Fruit fly (Drosophila melanogaster) whole organism, wandering third instar larva: ENCODE data around the gene Sh3beta.
A peak's percentile ranks its signal among the peaks of the same experiment; 100 is the strongest.

ENCODE experiments used
- Abd-B ChIP-seq: fragments of >200 bp; optimal IDR thresholded peaks from 2 replicates; lab custom pipeline; 2017; ENCODE audit warnings: missing biosample characterization, missing genetic modification characterization
- CG32264 ChIP-seq: fragments of 200-800 bp; sonication (Bioruptor generic); optimal IDR thresholded peaks from 2 replicates; lab custom pipeline; 2016; ENCODE audit warnings: missing biosample characterization, missing genetic modification characterization
- CG9705 ChIP-seq: fragments of 200-800 bp; sonication (Bioruptor generic); optimal IDR thresholded peaks from 2 replicates; lab custom pipeline; 2018; ENCODE audit warnings: missing biosample characterization, mild to moderate bottlenecking, missing genetic modification characterization
- CrebA ChIP-seq: fragments of 200-800 bp; sonication (Bioruptor generic); optimal IDR thresholded peaks from 2 replicates; lab custom pipeline; 2016; ENCODE audit warnings: missing biosample characterization, mild to moderate bottlenecking, missing genetic modification characterization, borderline replicate concordance
- Dfd ChIP-seq: fragments of >200 bp; optimal IDR thresholded peaks from 2 replicates; lab custom pipeline; 2017; ENCODE audit warnings: missing biosample characterization, missing genetic modification characterization
- Dif ChIP-seq: fragments of 200-275, 200-300 bp; sonication (Bioruptor generic); optimal IDR thresholded peaks from 2 replicates; lab custom pipeline; 2018; ENCODE audit warnings: missing biosample characterization, missing genetic modification characterization; ENCODE audit not compliant: partially characterized antibody
- GATAd ChIP-seq: sonication (Bioruptor generic); optimal IDR thresholded peaks from 2 replicates; lab custom pipeline; 2016; ENCODE audit warnings: missing biosample characterization, missing genetic modification characterization
- HLH106 ChIP-seq: fragments of 200-800 bp; optimal IDR thresholded peaks from 3 replicates; lab custom pipeline; 2019; ENCODE audit warnings: missing biosample characterization, mild to moderate bottlenecking, missing genetic modification characterization, moderate library complexity
- Hnf4 ChIP-seq: fragments of 200-800 bp; sonication (Bioruptor generic); optimal IDR thresholded peaks from 2 replicates; lab custom pipeline; 2016; ENCODE audit warnings: missing biosample characterization, mild to moderate bottlenecking, missing genetic modification characterization
- Hr78 ChIP-seq: fragments of >200 bp; optimal IDR thresholded peaks from 2 replicates; lab custom pipeline; 2017; ENCODE audit warnings: missing biosample characterization, missing genetic modification characterization
- Hr83 ChIP-seq: fragments of 200-300 bp; sonication (Bioruptor generic); optimal IDR thresholded peaks from 2 replicates; lab custom pipeline; 2016; ENCODE audit warnings: missing biosample characterization, mild to moderate bottlenecking, missing genetic modification characterization, moderate library complexity; ENCODE audit not compliant: poor library complexity, severe bottlenecking
- Jra ChIP-seq: sonication (Bioruptor generic); optimal IDR thresholded peaks from 2 replicates; lab custom pipeline; 2016; ENCODE audit warnings: missing biosample characterization, missing genetic modification characterization
- Mio ChIP-seq: sonication (Bioruptor generic); optimal IDR thresholded peaks from 2 replicates; lab custom pipeline; 2016; ENCODE audit warnings: missing biosample characterization, missing genetic modification characterization
- Myc ChIP-seq: fragments of >200 bp; optimal IDR thresholded peaks from 2 replicates; lab custom pipeline; 2017
- N ChIP-seq: fragments of >200 bp; optimal IDR thresholded peaks from 2 replicates; lab custom pipeline; 2018; ENCODE audit warnings: missing biosample characterization, missing external identifiers, missing genetic modification characterization
- OdsH ChIP-seq: fragments of 200-800 bp; sonication (Bioruptor generic); optimal IDR thresholded peaks from 2 replicates; lab custom pipeline; 2016; ENCODE audit warnings: missing biosample characterization, mild to moderate bottlenecking, missing genetic modification characterization
- Rel ChIP-seq, 2 experiments: fragments of 200-800 bp; sonication (Bioruptor generic) in 1 of 2; optimal IDR thresholded peaks; 2 replicates in 1 of 2; 3 replicates in 1 of 2; lab custom pipeline; 2016 to 2019; ENCODE audit warnings: mild to moderate bottlenecking in 2 of 2, missing biosample characterization in 2 of 2, missing genetic modification characterization in 2 of 2, moderate library complexity in 1 of 2
- Sp1 ChIP-seq: fragments of 200-800 bp; sonication (Bioruptor generic); optimal IDR thresholded peaks from 3 replicates; lab custom pipeline; 2019; ENCODE audit warnings: missing biosample characterization, mild to moderate bottlenecking, missing genetic modification characterization, moderate library complexity
- Vsx2 ChIP-seq: fragments of 200-300, 225-300 bp; sonication (Bioruptor generic); optimal IDR thresholded peaks from 2 replicates; lab custom pipeline; 2018; ENCODE audit warnings: missing biosample characterization, missing genetic modification characterization; ENCODE audit not compliant: partially characterized antibody
- br ChIP-seq: fragments of 200-800 bp; sonication (Bioruptor generic); optimal IDR thresholded peaks from 2 replicates; lab custom pipeline; 2016; ENCODE audit warnings: missing biosample characterization, missing genetic modification characterization
- brk ChIP-seq: fragments of 200-800 bp; sonication (Bioruptor generic); optimal IDR thresholded peaks from 2 replicates; lab custom pipeline; 2016; ENCODE audit warnings: missing biosample characterization, mild to moderate bottlenecking, missing genetic modification characterization
- dl ChIP-seq, 2 experiments: fragments of 175-275, 200-275 bp in 1 of 2; fragments of 200-275 bp in 1 of 2; sonication (Bioruptor generic); optimal IDR thresholded peaks; lab custom pipeline; 2018; ENCODE audit warnings: mild to moderate bottlenecking in 2 of 2, missing biosample characterization in 2 of 2, missing genetic modification characterization in 2 of 2, moderate library complexity in 2 of 2; ENCODE audit not compliant: partially characterized antibody in 2 of 2, insufficient read depth in 1 of 2
- dmrt93B ChIP-seq: fragments of 200-800 bp; sonication (Bioruptor generic); optimal IDR thresholded peaks from 2 replicates; lab custom pipeline; 2018; ENCODE audit warnings: missing biosample characterization, mild to moderate bottlenecking, missing genetic modification characterization
- dsf ChIP-seq: sonication (Bioruptor generic); optimal IDR thresholded peaks from 2 replicates; lab custom pipeline; 2016; ENCODE audit warnings: missing biosample characterization, missing genetic modification characterization, borderline replicate concordance
- ey ChIP-seq: fragments of 200-800 bp; sonication (Bioruptor generic); optimal IDR thresholded peaks from 2 replicates; lab custom pipeline; 2016; ENCODE audit warnings: missing biosample characterization, missing genetic modification characterization
- foxo ChIP-seq, 2 experiments: fragments of 200-800 bp; sonication (Bioruptor generic); optimal IDR thresholded peaks; 2 replicates in 1 of 2; 3 replicates in 1 of 2; lab custom pipeline; 2016 to 2017; ENCODE audit warnings: missing biosample characterization in 2 of 2, missing genetic modification characterization in 2 of 2
- fru ChIP-seq: fragments of 200-800 bp; sonication (Bioruptor generic); optimal IDR thresholded peaks from 3 replicates; lab custom pipeline; 2016; ENCODE audit warnings: missing biosample characterization, mild to moderate bottlenecking, missing genetic modification characterization
- h ChIP-seq: fragments of 200-800 bp; sonication (Bioruptor generic); optimal IDR thresholded peaks from 3 replicates; lab custom pipeline; 2016; ENCODE audit warnings: missing biosample characterization, mild to moderate bottlenecking, missing genetic modification characterization
- jim ChIP-seq: fragments of 175-275, 200-325 bp; sonication (Bioruptor generic); optimal IDR thresholded peaks from 2 replicates; lab custom pipeline; 2016; ENCODE audit warnings: missing biosample characterization, mild to moderate bottlenecking, missing genetic modification characterization
- lola ChIP-seq: fragments of >200 bp; optimal IDR thresholded peaks from 2 replicates; lab custom pipeline; 2017; ENCODE audit warnings: missing biosample characterization, missing genetic modification characterization
- pan ChIP-seq: fragments of >200 bp; optimal IDR thresholded peaks from 2 replicates; lab custom pipeline; 2017
- psq ChIP-seq: fragments of 200-800 bp; sonication (Bioruptor generic); optimal IDR thresholded peaks from 3 replicates; lab custom pipeline; 2017; ENCODE audit warnings: missing biosample characterization, mild to moderate bottlenecking, missing genetic modification characterization, moderate library complexity
- rgr ChIP-seq: fragments of 200-800 bp; sonication (Bioruptor generic); optimal IDR thresholded peaks from 3 replicates; lab custom pipeline; 2016; ENCODE audit warnings: missing biosample characterization, mild to moderate bottlenecking, missing genetic modification characterization
- sage ChIP-seq: fragments of 200-800 bp; sonication (Bioruptor generic); optimal IDR thresholded peaks from 2 replicates; lab custom pipeline; 2016; ENCODE audit warnings: missing biosample characterization, mild to moderate bottlenecking, missing genetic modification characterization
- sv ChIP-seq: fragments of 200-800 bp; sonication (Bioruptor generic); optimal IDR thresholded peaks from 3 replicates; lab custom pipeline; 2016; ENCODE audit warnings: missing biosample characterization, missing genetic modification characterization
- tai ChIP-seq: sonication (Bioruptor generic); optimal IDR thresholded peaks from 2 replicates; lab custom pipeline; 2016; ENCODE audit warnings: missing biosample characterization, missing genetic modification characterization
- usp ChIP-seq: fragments of >200 bp; optimal IDR thresholded peaks from 2 replicates; lab custom pipeline; 2017; ENCODE audit warnings: missing biosample characterization, missing genetic modification characterization
- woc ChIP-seq: sonication (Bioruptor generic); optimal IDR thresholded peaks from 2 replicates; lab custom pipeline; 2016; ENCODE audit warnings: missing biosample characterization, mild to moderate bottlenecking, missing genetic modification characterization

Gene Sh3beta

DNA sequence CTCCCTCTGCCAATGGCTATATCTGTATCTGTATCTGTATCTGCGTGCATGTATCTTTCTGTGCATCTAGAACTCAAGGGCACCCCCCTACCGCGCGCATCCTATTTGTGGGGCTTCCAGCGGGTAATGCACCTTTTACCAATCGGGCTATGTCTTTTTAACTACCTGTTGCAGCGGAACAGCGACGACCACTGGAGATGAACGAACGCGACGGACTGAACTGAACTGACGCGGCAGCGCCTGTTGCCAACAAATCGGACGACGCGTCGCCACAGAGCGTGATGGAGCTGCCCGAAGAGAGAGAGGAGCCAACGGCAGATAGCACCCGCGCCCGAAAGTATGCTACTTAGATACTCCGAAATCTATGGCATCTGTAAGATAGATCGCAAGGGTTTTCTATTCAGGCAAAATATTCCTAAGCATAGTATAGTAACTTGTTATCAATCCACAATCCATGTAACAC lies 24.1 kb downstream of the Sh3beta start, which contains the start of gene Cln7:
TSS of gene Cln7 (minus strand) at position 219 of the 463 bp plus-strand sequence.
- TF ChIP-seq HLH106 (tag; lab: Kevin White, UChicago) (peak; percentile 48), pan (no peak), Dif (GFP tag; lab: Kevin White, UChicago) (peak; percentile 91), CG32264 (GFP tag; lab: Kevin White, UChicago) (no peak), dmrt93B (GFP tag; lab: Kevin White, UChicago) (no peak), Hr83 (GFP tag; lab: Kevin White, UChicago) (peak; percentile 82), rgr (GFP tag; lab: Kevin White, UChicago) (peak; percentile 69), brk (GFP tag; lab: Kevin White, UChicago) (no peak), Dfd (GFP tag; lab: Kevin White, UChicago) (no peak), Mio (GFP tag; lab: Kevin White, UChicago) (no peak), Vsx2 (no peak), psq (GFP tag; lab: Kevin White, UChicago) (peak; percentile 16), Jra (GFP tag; lab: Kevin White, UChicago) (peak; percentile 14), GATAd (GFP tag; lab: Kevin White, UChicago) (no peak), sv (no peak), dsf (no peak), ey (peak; percentile 1), h (GFP tag; lab: Kevin White, UChicago) (peak; percentile 62), Abd-B (GFP tag; lab: Kevin White, UChicago) (no peak), Sp1 (GFP tag; lab: Kevin White, UChicago) (peak; percentile 82), br (peak; percentile 81), usp (no peak), tai (GFP tag; lab: Kevin White, UChicago) (no peak), Hr78 (GFP tag; lab: Kevin White, UChicago) (no peak), CrebA (GFP tag; lab: Kevin White, UChicago) (no peak), fru (GFP tag; lab: Kevin White, UChicago) (peak; percentile 52), sage (no peak), foxo (GFP tag; optimal IDR thresholded peaks at IDR 0.05; lab: Kevin White, UChicago) (peak in 1 of 2 experiments; percentile 43), dl (GFP tag; optimal IDR thresholded peaks at IDR 0.05; lab: Kevin White, UChicago; ENCODE audit: insufficient read depth in 1 of 2, partially characterized antibody in 2 of 2) (peak in 1 of 2 experiments; percentile 56), Hnf4 (GFP tag; lab: Kevin White, UChicago) (no peak), woc (GFP tag; lab: Kevin White, UChicago) (no peak), CG9705 (GFP tag; lab: Kevin White, UChicago) (no peak), Rel (GFP tag; optimal IDR thresholded peaks at IDR 0.05; lab: Kevin White, UChicago) (no peak), Rel (tag; optimal IDR thresholded peaks at IDR 0.05; lab: Kevin White, UChicago) (peak; percentile 82), lola (GFP tag; lab: Kevin White, UChicago) (no peak), N (GFP tag; lab: Kevin White, UChicago) (peak; percentile 45), jim (GFP tag; lab: Kevin White, UChicago) (peak; percentile 5), OdsH (GFP tag; lab: Kevin White, UChicago) (peak; percentile 16), Myc (lab: Kevin White, UChicago) (peak; percentile 22)

DNA sequence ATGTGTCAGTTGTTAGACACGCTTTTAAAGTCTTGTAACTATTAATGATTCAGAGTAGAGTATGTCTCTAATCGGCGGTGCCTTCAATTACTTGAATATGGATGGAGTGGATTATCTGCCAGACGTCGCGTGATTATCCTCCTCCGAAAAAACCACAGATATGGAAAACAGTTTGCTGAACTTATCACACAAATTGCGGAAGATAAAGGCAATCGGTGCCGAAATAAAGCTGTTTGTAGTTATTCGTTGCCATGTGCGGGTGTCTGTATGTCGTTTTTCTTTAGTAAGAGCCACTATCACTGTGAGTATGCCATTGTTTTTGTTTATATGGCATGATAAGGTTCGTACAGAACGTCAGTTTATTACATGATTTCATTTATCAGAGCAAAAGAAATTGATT lies 25.1 kb downstream of the Sh3beta start:
- TF ChIP-seq CG9705 (GFP tag; lab: Kevin White, UChicago) (no peak), foxo (GFP tag; optimal IDR thresholded peaks at IDR 0.05; lab: Kevin White, UChicago) (no peak), brk (GFP tag; lab: Kevin White, UChicago) (no peak), pan (no peak), sage (no peak), fru (GFP tag; lab: Kevin White, UChicago) (no peak), Dfd (GFP tag; lab: Kevin White, UChicago) (no peak), Dif (GFP tag; lab: Kevin White, UChicago) (no peak), N (GFP tag; lab: Kevin White, UChicago) (no peak), dsf (no peak)
